Worm (Caenorhabditis elegans): Measurements from ENCODE around the gene ZK652.8.

The ZK652.8 gene

DNA sequence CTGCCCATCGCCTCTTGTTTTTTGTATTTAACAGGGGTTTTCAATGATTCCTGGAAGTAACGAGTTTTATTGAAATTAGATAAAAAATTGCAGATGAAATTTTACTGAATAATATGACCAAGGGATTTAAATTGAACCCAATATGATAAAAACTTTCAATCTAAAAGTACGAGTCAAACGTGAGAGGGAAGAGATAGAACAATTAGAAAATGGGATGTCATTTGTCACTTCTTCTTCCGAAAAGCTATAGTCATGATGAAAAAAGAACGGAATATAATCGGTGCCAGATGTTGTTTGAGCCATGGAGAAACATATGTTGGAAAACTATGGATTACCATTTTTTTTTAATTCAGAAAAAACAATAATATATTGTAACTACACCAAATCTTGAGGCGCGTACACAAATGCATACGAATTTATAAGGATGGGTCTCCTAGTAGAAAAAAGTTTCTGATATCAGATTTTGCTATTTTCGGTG is 35.5 kb upstream of the ZK652.8 start, which contains the start of gene sup-18:
TSS of gene sup-18 (minus strand) at position 51 of the 478 bp plus-strand sequence.
- TF ChIP-seq ets-7 (tag; optimal IDR thresholded peaks at IDR 0.05) (no peak), hnd-1 (tag; optimal IDR thresholded peaks at IDR 0.05) (no peak), aly-1 (tag; optimal IDR thresholded peaks at IDR 0.05) (no peak), B0310.2 (tag; optimal IDR thresholded peaks at IDR 0.05) (no peak), pes-1 (GFP tag; IDR thresholded peaks at IDR 0.05) (no peak), tbx-37 (GFP tag; conservative IDR thresholded peaks at IDR 0.05) (no peak)

DNA sequence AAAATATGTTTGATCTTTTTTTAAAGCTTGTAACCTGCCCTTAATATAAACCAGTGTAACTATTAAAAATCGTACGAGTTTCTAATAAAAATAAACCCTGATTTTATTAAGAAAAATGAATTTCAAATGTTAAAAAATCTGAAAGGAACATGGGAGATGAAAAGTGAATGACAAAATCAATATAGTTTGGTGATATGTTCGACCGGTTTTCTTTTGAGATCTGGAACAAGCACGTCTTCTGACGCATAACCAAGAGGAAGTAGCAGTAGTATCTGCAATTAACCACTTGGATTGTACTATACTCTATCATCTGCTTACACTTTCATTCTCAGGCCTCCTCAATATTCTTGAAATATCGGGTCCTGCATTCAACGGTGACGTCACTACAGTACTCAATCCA is 33.7 kb upstream of the ZK652.8 start:
- TF ChIP-seq F13C5.2 (tag; optimal IDR thresholded peaks at IDR 0.05): no peak
- no peak for TF ChIP-seq scrt-1 (GFP tag; IDR thresholded peaks at IDR 0.05)
- TF ChIP-seq ceh-36 (tag; optimal IDR thresholded peaks at IDR 0.05): no peak
- TF ChIP-seq tbx-37 (GFP tag; conservative IDR thresholded peaks at IDR 0.05): no peak
- TF ChIP-seq tra-4 (tag; optimal IDR thresholded peaks at IDR 0.05): no peak
- TF ChIP-seq ceh-13 (GFP tag; optimal IDR thresholded peaks at IDR 0.05): no peak
- no peak for TF ChIP-seq tbx-11 (GFP tag; IDR thresholded peaks at IDR 0.05)
- TF ChIP-seq sea-1 (GFP tag; conservative IDR thresholded peaks at IDR 0.05): no peak
- no peak for TF ChIP-seq aly-1 (tag; optimal IDR thresholded peaks at IDR 0.05)
- TF ChIP-seq hnd-1 (tag; optimal IDR thresholded peaks at IDR 0.05): no peak
- TF ChIP-seq B0310.2 (tag; optimal IDR thresholded peaks at IDR 0.05): no peak
- no peak for TF ChIP-seq ets-7 (tag; optimal IDR thresholded peaks at IDR 0.05)
- TF ChIP-seq flt-1 (GFP tag; IDR thresholded peaks at IDR 0.05): no peak
- no peak for TF ChIP-seq pes-1 (GFP tag; IDR thresholded peaks at IDR 0.05)

DNA sequence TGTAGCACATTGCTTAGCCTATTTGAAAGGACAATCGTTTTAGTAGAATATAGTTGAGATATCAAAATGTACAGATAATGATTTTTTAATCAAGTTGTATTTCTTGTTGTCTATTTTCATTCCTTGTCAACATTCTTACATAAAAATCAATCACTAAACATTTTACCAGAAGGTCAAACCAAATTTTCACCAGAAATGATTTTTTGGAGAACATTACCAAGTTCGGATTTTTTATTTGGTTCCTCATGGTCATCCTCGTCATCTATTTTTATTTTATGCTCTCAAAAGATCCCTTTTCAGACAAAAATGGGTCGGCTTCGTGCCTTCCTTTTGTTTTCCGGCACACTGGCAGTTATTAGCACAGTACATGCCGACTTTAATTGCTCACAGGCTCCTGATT is 30.0 kb upstream of the ZK652.8 start, which contains the start of gene tyr-1:
TSS of gene tyr-1 (plus strand) at position 301 of the 400 bp plus-strand sequence.
- TF ChIP-seq ama-1 (optimal IDR thresholded peaks at IDR 0.05) (no peak), tbx-37 (GFP tag; conservative IDR thresholded peaks at IDR 0.05) (no peak), ets-7 (tag; optimal IDR thresholded peaks at IDR 0.05) (no peak), flt-1 (GFP tag; IDR thresholded peaks at IDR 0.05) (no peak), tbx-11 (GFP tag; IDR thresholded peaks at IDR 0.05) (no peak), hnd-1 (tag; optimal IDR thresholded peaks at IDR 0.05) (no peak), hmbx-1 (tag; optimal IDR thresholded peaks at IDR 0.05) (no peak), ceh-13 (GFP tag; optimal IDR thresholded peaks at IDR 0.05) (no peak), F13C5.2 (tag; optimal IDR thresholded peaks at IDR 0.05) (no peak), ceh-36 (tag; optimal IDR thresholded peaks at IDR 0.05) (no peak), pes-1 (GFP tag; IDR thresholded peaks at IDR 0.05) (no peak), aly-1 (tag; optimal IDR thresholded peaks at IDR 0.05) (no peak), sea-1 (GFP tag; conservative IDR thresholded peaks at IDR 0.05) (no peak), hmg-4 (GFP tag; optimal IDR thresholded peaks at IDR 0.05) (no peak)

DNA sequence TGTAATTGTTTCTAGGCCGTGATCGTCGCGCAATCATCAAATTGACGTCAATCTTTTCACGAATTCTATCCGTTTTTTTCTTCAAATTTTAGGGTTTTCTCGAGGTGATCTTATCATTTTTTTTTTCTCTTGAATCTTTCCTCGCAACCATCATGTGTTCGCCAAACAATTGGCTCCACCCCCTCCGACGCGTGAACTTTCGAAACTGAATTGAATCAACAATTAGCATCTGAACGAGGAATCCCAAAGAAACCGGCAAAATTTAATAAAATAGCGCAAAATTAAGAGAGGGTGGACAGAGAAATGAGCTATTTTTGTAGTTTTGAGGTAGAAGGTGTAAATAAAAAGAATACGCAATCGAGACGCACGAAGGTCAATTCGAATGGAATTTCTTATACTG is 29.3 kb upstream of the ZK652.8 start:
- no peak for TF ChIP-seq scrt-1 (GFP tag; IDR thresholded peaks at IDR 0.05)
- no peak for TF ChIP-seq ceh-36 (tag; optimal IDR thresholded peaks at IDR 0.05)
- no peak for TF ChIP-seq flt-1 (GFP tag; IDR thresholded peaks at IDR 0.05)
- no peak for TF ChIP-seq hmg-4 (GFP tag; optimal IDR thresholded peaks at IDR 0.05)
- no peak for TF ChIP-seq pes-1 (GFP tag; IDR thresholded peaks at IDR 0.05)
- no peak for TF ChIP-seq tbx-11 (GFP tag; IDR thresholded peaks at IDR 0.05)
- no peak for TF ChIP-seq ama-1 (optimal IDR thresholded peaks at IDR 0.05)
- no peak for TF ChIP-seq hnd-1 (tag; optimal IDR thresholded peaks at IDR 0.05)
- no peak for TF ChIP-seq tbx-37 (GFP tag; conservative IDR thresholded peaks at IDR 0.05)
- TF ChIP-seq tra-4 (tag; optimal IDR thresholded peaks at IDR 0.05): no peak
- TF ChIP-seq aly-1 (tag; optimal IDR thresholded peaks at IDR 0.05): no peak
- TF ChIP-seq ets-7 (tag; optimal IDR thresholded peaks at IDR 0.05): no peak
- no peak for TF ChIP-seq sea-1 (GFP tag; conservative IDR thresholded peaks at IDR 0.05)
- no peak for TF ChIP-seq B0310.2 (tag; optimal IDR thresholded peaks at IDR 0.05)
- TF ChIP-seq F13C5.2 (tag; optimal IDR thresholded peaks at IDR 0.05): no peak
- TF ChIP-seq ceh-13 (GFP tag; optimal IDR thresholded peaks at IDR 0.05): no peak
- TF ChIP-seq hmbx-1 (tag; optimal IDR thresholded peaks at IDR 0.05): no peak

DNA sequence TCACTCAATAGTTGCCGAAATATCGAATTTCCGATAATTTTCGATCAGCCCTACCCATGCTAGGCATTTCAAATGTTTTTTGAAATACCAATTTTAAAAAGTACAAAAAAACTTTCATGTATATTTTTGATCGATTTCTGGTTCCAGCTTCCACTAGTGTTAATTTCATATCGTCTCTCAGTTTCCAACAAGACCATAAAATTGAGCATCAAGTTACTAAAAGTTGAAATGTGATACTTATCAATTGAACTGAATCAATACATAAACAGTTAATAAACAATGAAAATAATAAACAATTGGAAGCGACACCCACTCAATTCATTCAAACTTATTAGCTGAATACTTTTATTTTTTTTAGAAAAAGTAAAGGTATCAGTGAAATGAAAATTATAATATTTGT is 22.8 kb upstream of the ZK652.8 start, which contains the start of gene cup-4:
TSS of gene cup-4 (plus strand) at position 301 of the 400 bp plus-strand sequence.
- TF ChIP-seq ama-1 (optimal IDR thresholded peaks at IDR 0.05) (no peak), hmg-4 (GFP tag; optimal IDR thresholded peaks at IDR 0.05) (no peak), aly-1 (tag; optimal IDR thresholded peaks at IDR 0.05) (no peak), tbx-37 (GFP tag; conservative IDR thresholded peaks at IDR 0.05) (no peak), pes-1 (GFP tag; IDR thresholded peaks at IDR 0.05) (no peak), ceh-13 (GFP tag; optimal IDR thresholded peaks at IDR 0.05) (no peak), hnd-1 (tag; optimal IDR thresholded peaks at IDR 0.05) (no peak), sea-1 (GFP tag; conservative IDR thresholded peaks at IDR 0.05) (no peak), hmbx-1 (tag; optimal IDR thresholded peaks at IDR 0.05) (no peak), tbx-11 (GFP tag; IDR thresholded peaks at IDR 0.05) (no peak), flt-1 (GFP tag; IDR thresholded peaks at IDR 0.05) (no peak), scrt-1 (GFP tag; IDR thresholded peaks at IDR 0.05) (no peak), F13C5.2 (tag; optimal IDR thresholded peaks at IDR 0.05) (no peak), ets-7 (tag; optimal IDR thresholded peaks at IDR 0.05) (no peak), ceh-36 (tag; optimal IDR thresholded peaks at IDR 0.05) (no peak), tra-4 (tag; optimal IDR thresholded peaks at IDR 0.05) (no peak), B0310.2 (tag; optimal IDR thresholded peaks at IDR 0.05) (no peak)

DNA sequence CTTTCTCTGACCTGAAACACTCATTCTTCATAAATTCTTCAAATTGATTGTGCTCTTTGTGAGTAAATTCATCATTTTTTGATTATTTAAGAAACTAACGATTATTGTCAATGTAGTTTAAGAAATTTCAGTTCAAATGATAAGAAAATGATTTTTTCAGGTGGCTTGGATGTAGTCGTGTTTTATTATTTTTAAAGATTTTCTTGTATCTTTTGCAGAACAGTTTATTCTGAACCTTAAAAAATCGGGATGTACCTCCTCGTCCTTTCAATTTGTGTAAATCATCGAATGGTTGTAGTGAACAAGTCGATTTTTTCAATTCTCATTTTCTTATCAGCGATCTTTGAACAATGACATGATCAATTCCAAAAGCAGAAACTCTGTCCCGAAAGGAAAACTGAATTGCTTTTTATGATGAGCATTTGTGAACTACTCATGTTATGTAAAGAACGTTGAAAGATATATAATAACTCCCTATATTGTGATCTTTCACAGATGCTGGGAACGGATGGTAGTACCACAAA is 21.9 kb upstream of the ZK652.8 start, which contains the start of gene slc-17.3:
TSS of gene slc-17.3 (minus strand) at position 51 of the 524 bp plus-strand sequence.
- TF ChIP-seq aly-1 (tag; optimal IDR thresholded peaks at IDR 0.05): no peak
- no peak for TF ChIP-seq hmg-4 (GFP tag; optimal IDR thresholded peaks at IDR 0.05)
- TF ChIP-seq hnd-1 (tag; optimal IDR thresholded peaks at IDR 0.05): no peak
- no peak for TF ChIP-seq sea-1 (GFP tag; conservative IDR thresholded peaks at IDR 0.05)
- no peak for TF ChIP-seq ama-1 (optimal IDR thresholded peaks at IDR 0.05)
- TF ChIP-seq ceh-36 (tag; optimal IDR thresholded peaks at IDR 0.05): no peak
- TF ChIP-seq ceh-13 (GFP tag; optimal IDR thresholded peaks at IDR 0.05): no peak
- TF ChIP-seq tbx-11 (GFP tag; IDR thresholded peaks at IDR 0.05): no peak
- TF ChIP-seq pes-1 (GFP tag; IDR thresholded peaks at IDR 0.05): no peak
- TF ChIP-seq scrt-1 (GFP tag; IDR thresholded peaks at IDR 0.05): no peak
- no peak for TF ChIP-seq ets-7 (tag; optimal IDR thresholded peaks at IDR 0.05)
- TF ChIP-seq hmbx-1 (tag; optimal IDR thresholded peaks at IDR 0.05): no peak

All from whole organism, early embryonic.